Fruit fly (Drosophila melanogaster) whole organism, embryonic: ENCODE measurements around the gene CG14644.

Experiments used
- CG10431 ChIP-seq: fragments of 200-800 bp; sonication (Bioruptor generic); optimal IDR thresholded peaks from 3 replicates; lab custom pipeline; 2018; ENCODE audit warnings: missing biosample characterization, mild to moderate bottlenecking, missing genetic modification characterization
- CG10959 ChIP-seq: fragments of 200-800 bp; sonication (Bioruptor generic); IDR thresholded peaks from 2 replicates; pipeline ENCODE4 v1.3.6; 2022; ENCODE audit warnings: missing biosample characterization, missing genetic modification characterization
- CG12071 ChIP-seq: fragments of 200-800 bp; sonication (Bioruptor generic); optimal IDR thresholded peaks from 3 replicates; lab custom pipeline; 2018; ENCODE audit warnings: missing biosample characterization, mild to moderate bottlenecking, missing genetic modification characterization
- CG12744 ChIP-seq: fragments of 200-800 bp; sonication (Bioruptor generic); optimal IDR thresholded peaks from 2 replicates; lab custom pipeline; 2016; ENCODE audit warnings: missing biosample characterization, missing genetic modification characterization
- CG13424 ChIP-seq: fragments of 200-800 bp; sonication (Bioruptor generic); optimal IDR thresholded peaks from 2 replicates; lab custom pipeline; 2019; ENCODE audit warnings: missing biosample characterization, mild to moderate bottlenecking, missing genetic modification characterization, moderate library complexity
- CG13775 ChIP-seq: fragments of 200-800 bp; sonication (Bioruptor generic); optimal IDR thresholded peaks from 3 replicates; lab custom pipeline; 2017; ENCODE audit warnings: missing biosample characterization, mild to moderate bottlenecking, missing genetic modification characterization
- CG1603 ChIP-seq: fragments of 200-800 bp; sonication (Bioruptor generic); optimal IDR thresholded peaks from 2 replicates; lab custom pipeline; 2019; ENCODE audit warnings: missing biosample characterization, mild to moderate bottlenecking, missing genetic modification characterization, moderate library complexity
- CG17612 ChIP-seq: fragments of 200-800 bp; sonication (Bioruptor generic); IDR thresholded peaks from 2 replicates; pipeline ENCODE4 v1.3.6; 2022; ENCODE audit warnings: missing biosample characterization, missing genetic modification characterization
- CG31365 ChIP-seq: fragments of 200-800 bp; sonication (Bioruptor generic); optimal IDR thresholded peaks from 2 replicates; lab custom pipeline; 2018; ENCODE audit warnings: missing biosample characterization, mild to moderate bottlenecking, missing genetic modification characterization
- CG42726 ChIP-seq: fragments of 200-800 bp; sonication (Bioruptor generic); IDR thresholded peaks from 2 replicates; pipeline ENCODE4 v1.3.6; 2022; ENCODE audit warnings: missing biosample characterization, missing genetic modification characterization; ENCODE audit not compliant: partially characterized antibody
- CG43689 ChIP-seq: fragments of 200-800 bp; sonication (Bioruptor generic); IDR thresholded peaks from 2 replicates; pipeline ENCODE4 v1.3.6; 2022; ENCODE audit warnings: missing biosample characterization, missing genetic modification characterization
- CG4424 ChIP-seq: fragments of 200-800 bp; sonication (Bioruptor generic); optimal IDR thresholded peaks from 3 replicates; lab custom pipeline; 2016; ENCODE audit warnings: missing biosample characterization, missing genetic modification characterization
- CG6272 ChIP-seq: fragments of 200-800 bp; sonication (Bioruptor generic); IDR thresholded peaks from 2 replicates; pipeline ENCODE4 v1.3.6; 2022; ENCODE audit warnings: missing biosample characterization, missing genetic modification characterization
- CG7372 ChIP-seq: fragments of 200-800 bp; sonication (Bioruptor generic); IDR thresholded peaks from 2 replicates; pipeline ENCODE4 v1.3.6; 2022; ENCODE audit warnings: missing biosample characterization, missing genetic modification characterization
- CG8924 ChIP-seq: fragments of 200-800 bp; optimal IDR thresholded peaks from 3 replicates; lab custom pipeline; 2019; ENCODE audit warnings: missing biosample characterization, mild to moderate bottlenecking, missing genetic modification characterization, moderate library complexity
- Chrac-16 ChIP-seq: fragments of 200-800 bp; sonication (Bioruptor generic); optimal IDR thresholded peaks from 3 replicates; lab custom pipeline; 2016; ENCODE audit warnings: missing biosample characterization, missing genetic modification characterization
- Dip2 ChIP-seq: fragments of 200-800 bp; sonication (Bioruptor generic); IDR thresholded peaks from 2 replicates; pipeline ENCODE4 v1.3.6; 2022; ENCODE audit warnings: missing biosample characterization, missing genetic modification characterization
- GATAe ChIP-seq: fragments of 200-800 bp; sonication (Bioruptor generic); conservative IDR thresholded peaks from 2 replicates; pipeline ENCODE4 v1.3.6; 2022; ENCODE audit warnings: missing biosample characterization, missing genetic modification characterization
- Hand ChIP-seq: fragments of 200-800 bp; sonication (Bioruptor generic); optimal IDR thresholded peaks from 2 replicates; lab custom pipeline; 2017; ENCODE audit warnings: mild to moderate bottlenecking, missing biosample characterization, missing genetic modification reagents, missing genetic modification characterization
- Jarid2 ChIP-seq: fragments of 200-800 bp; sonication (Bioruptor generic); optimal IDR thresholded peaks from 3 replicates; lab custom pipeline; 2017; ENCODE audit warnings: mild to moderate bottlenecking, missing biosample characterization, missing genetic modification reagents, missing genetic modification characterization
- Lim3 ChIP-seq: fragments of 200-800 bp; sonication (Bioruptor generic); IDR thresholded peaks from 2 replicates; pipeline ENCODE4 v1.3.6; 2022; ENCODE audit warnings: missing biosample characterization, missing genetic modification characterization
- Meics ChIP-seq: fragments of 200-800 bp; sonication (Bioruptor generic); optimal IDR thresholded peaks from 2 replicates; lab custom pipeline; 2017; ENCODE audit warnings: missing biosample characterization, mild to moderate bottlenecking, missing genetic modification characterization
- Sox100B ChIP-seq: fragments of 200-800 bp; sonication (Bioruptor generic); optimal IDR thresholded peaks from 3 replicates; lab custom pipeline; 2018; ENCODE audit warnings: missing biosample characterization, mild to moderate bottlenecking, missing genetic modification characterization
- Taf1 ChIP-seq: fragments of 200-800 bp; sonication (Bioruptor generic); IDR thresholded peaks from 2 replicates; pipeline ENCODE4 v1.3.6; 2022; ENCODE audit warnings: missing biosample characterization, missing genetic modification characterization
- aop ChIP-seq: fragments of 200-800 bp; sonication (Bioruptor generic); IDR thresholded peaks from 2 replicates; pipeline ENCODE4 v1.3.6; 2022; ENCODE audit warnings: missing biosample characterization, missing genetic modification characterization
- bab2 ChIP-seq: fragments of 200-800 bp; sonication (Bioruptor generic); optimal IDR thresholded peaks from 2 replicates; lab custom pipeline; 2016; ENCODE audit warnings: missing biosample characterization, missing genetic modification characterization
- bcd ChIP-seq: fragments of 200-800 bp; sonication (Bioruptor generic); optimal IDR thresholded peaks from 2 replicates; lab custom pipeline; 2017; ENCODE audit warnings: missing biosample characterization, mild to moderate bottlenecking, missing genetic modification characterization
- chif ChIP-seq, 2 experiments: fragments of 200-800 bp; sonication (Bioruptor generic); optimal IDR thresholded peaks; 3 replicates each; lab custom pipeline; 2016; ENCODE audit warnings: missing biosample characterization in 2 of 2, missing genetic modification characterization in 2 of 2
- chn ChIP-seq: fragments of 200-800 bp; sonication (Bioruptor generic); optimal IDR thresholded peaks from 2 replicates; lab custom pipeline; 2016; ENCODE audit warnings: missing biosample characterization, missing genetic modification characterization
- esg ChIP-seq: fragments of 200-800 bp; sonication (Bioruptor generic); conservative IDR thresholded peaks from 2 replicates; pipeline ENCODE4 v1.3.6; 2022; ENCODE audit warnings: missing biosample characterization, missing genetic modification characterization
- fd3F ChIP-seq: fragments of 200-800 bp; sonication (Bioruptor generic); optimal IDR thresholded peaks from 2 replicates; lab custom pipeline; 2018; ENCODE audit warnings: missing biosample characterization, mild to moderate bottlenecking, missing genetic modification characterization, moderate library complexity
- gro ChIP-seq: fragments of 200-800 bp; sonication (Bioruptor generic); optimal IDR thresholded peaks from 2 replicates; lab custom pipeline; 2016; ENCODE audit warnings: missing biosample characterization, missing genetic modification characterization
- ind ChIP-seq: fragments of 200-800 bp; sonication (Bioruptor generic); optimal IDR thresholded peaks from 3 replicates; lab custom pipeline; 2016; ENCODE audit warnings: missing biosample characterization, missing genetic modification characterization
- kni ChIP-seq: fragments of 200-800 bp; sonication (Bioruptor generic); optimal IDR thresholded peaks from 3 replicates; lab custom pipeline; 2017; ENCODE audit warnings: mild to moderate bottlenecking, missing biosample characterization, missing genetic modification reagents, missing genetic modification characterization
- knrl ChIP-seq: fragments of 200-800 bp; sonication (Bioruptor generic); IDR thresholded peaks from 3 replicates; pipeline ENCODE4 v1.3.6; 2022; ENCODE audit warnings: missing biosample characterization, missing genetic modification characterization; ENCODE audit not compliant: partially characterized antibody
- mirr ChIP-seq: fragments of 200-800 bp; sonication (Bioruptor generic); optimal IDR thresholded peaks from 3 replicates; lab custom pipeline; 2018; ENCODE audit warnings: missing biosample characterization, mild to moderate bottlenecking, missing genetic modification characterization
- nerfin-1 ChIP-seq: fragments of 200-800 bp; sonication (Bioruptor generic); optimal IDR thresholded peaks from 3 replicates; lab custom pipeline; 2019; ENCODE audit warnings: missing biosample characterization, mild to moderate bottlenecking, missing genetic modification characterization, moderate library complexity
- oc ChIP-seq: fragments of 200-800 bp; sonication (Bioruptor generic); optimal IDR thresholded peaks from 2 replicates; lab custom pipeline; 2018; ENCODE audit warnings: missing biosample characterization, mild to moderate bottlenecking, missing genetic modification characterization, moderate library complexity
- org-1 ChIP-seq: fragments of 200-800 bp; sonication (Bioruptor generic); optimal IDR thresholded peaks from 2 replicates; lab custom pipeline; 2017; ENCODE audit warnings: missing biosample characterization, missing genetic modification characterization
- prd ChIP-seq, 3 experiments: fragments of >200 bp in 2 of 3; fragments of 200-800 bp in 1 of 3; sonication (Bioruptor generic) in 1 of 3; optimal IDR thresholded peaks in 2 of 3; IDR thresholded peaks in 1 of 3; 2 replicates in 2 of 3; 3 replicates in 1 of 3; pipeline versions ENCODE4 v1.3.6 to Lab custom; 2017 to 2022; ENCODE audit warnings: missing biosample characterization in 1 of 3, missing genetic modification characterization in 1 of 3
- pros ChIP-seq: fragments of 200-800 bp; sonication (Bioruptor generic); optimal IDR thresholded peaks from 3 replicates; lab custom pipeline; 2019; ENCODE audit warnings: missing biosample characterization, mild to moderate bottlenecking, missing genetic modification characterization, moderate library complexity
- repo ChIP-seq: fragments of 200-800 bp; sonication (Bioruptor generic); optimal IDR thresholded peaks from 2 replicates; lab custom pipeline; 2016; ENCODE audit warnings: missing biosample characterization, missing genetic modification characterization
- sc ChIP-seq, 3 experiments: fragments of >200 bp in 2 of 3; fragments of 200-800 bp in 1 of 3; sonication (Bioruptor generic) in 1 of 3; optimal IDR thresholded peaks; 2 replicates in 2 of 3; 3 replicates in 1 of 3; lab custom pipeline; 2017; ENCODE audit warnings: mild to moderate bottlenecking in 1 of 3, missing biosample characterization in 1 of 3, missing genetic modification characterization in 1 of 3, missing genetic modification reagents in 1 of 3
- sens ChIP-seq: fragments of 200-800 bp; sonication (Bioruptor generic); peaks from one replicate; lab custom pipeline; 2016; ENCODE audit warnings: missing biosample characterization, missing genetic modification characterization
- sima ChIP-seq: fragments of 200-800 bp; sonication (Bioruptor generic); optimal IDR thresholded peaks from 2 replicates; lab custom pipeline; 2016; ENCODE audit warnings: missing biosample characterization, missing genetic modification characterization
- sqz ChIP-seq: fragments of 200-800 bp; sonication (Bioruptor generic); optimal IDR thresholded peaks from 3 replicates; lab custom pipeline; 2018; ENCODE audit warnings: missing biosample characterization, mild to moderate bottlenecking, missing genetic modification characterization
- tio ChIP-seq: fragments of 200-800 bp; sonication (Bioruptor generic); optimal IDR thresholded peaks from 2 replicates; lab custom pipeline; 2017; ENCODE audit warnings: missing biosample characterization, missing genetic modification characterization, inconsistent platforms
- zfh2 ChIP-seq: fragments of 200-800 bp; sonication (Bioruptor generic); optimal IDR thresholded peaks from 2 replicates; lab custom pipeline; 2016; ENCODE audit warnings: missing biosample characterization, missing genetic modification characterization

Gene CG14644

dm6 chr3R:4215264-4215993 is 37.4 kb downstream of the CG14644 start, which contains the start of gene CG14636 (continued):
- TF ChIP-seq CG7372 (peak; percentile 77), sc (optimal IDR thresholded peaks at IDR 0.05; lab: Kevin White, UChicago) (no peak), sc (GFP tag; optimal IDR thresholded peaks at IDR 0.05; lab: Kevin White, UChicago) (no peak), fd3F (GFP tag; lab: Kevin White, UChicago) (peak; percentile 58), bab2 (GFP tag; lab: Kevin White, UChicago) (peak; percentile 60), CG10959 (GFP tag; lab: Robert Waterston, UW) (no peak), sima (GFP tag; lab: Kevin White, UChicago) (no peak), CG1603 (peak; percentile 61), kni (GFP tag; lab: Kevin White, UChicago) (no peak), CG42726 (GFP tag; lab: Robert Waterston, UW) (no peak), GATAe (GFP tag; lab: Robert Waterston, UW) (peak; percentile 48; the same call in 1 of the 2 replicates), Jarid2 (GFP tag; lab: Kevin White, UChicago) (peak; percentile 30), pros (GFP tag; lab: Kevin White, UChicago) (peak; percentile 12), CG31365 (tag; lab: Kevin White, UChicago) (no peak), Taf1 (peak; percentile 35; the same call in 1 of the 2 replicates), Lim3 (GFP tag; lab: Robert Waterston, UW) (no peak), chif (GFP tag; optimal IDR thresholded peaks at IDR 0.05; lab: Kevin White, UChicago) (peak; percentile 34 to 67), CG43689 (GFP tag; lab: Robert Waterston, UW) (no peak), gro (GFP tag; lab: Kevin White, UChicago) (peak; percentile 63), Hand (GFP tag; lab: Kevin White, UChicago) (peak; percentile 19), Meics (GFP tag; lab: Kevin White, UChicago) (peak; percentile 77), Chrac-16 (GFP tag; lab: Kevin White, UChicago) (peak; percentile 63), nerfin-1 (tag; lab: Kevin White, UChicago) (peak; percentile 21), sens (GFP tag; lab: Kevin White, UChicago) (peak; percentile 77), CG8924 (tag; lab: Kevin White, UChicago) (peak; percentile 58), mirr (GFP tag; lab: Kevin White, UChicago) (peak; percentile 51), CG10431 (GFP tag; lab: Kevin White, UChicago) (no peak), bcd (peak; percentile 71), CG4424 (GFP tag; lab: Kevin White, UChicago) (peak; percentile 47), CG12071 (GFP tag; lab: Kevin White, UChicago) (peak; percentile 37), sqz (GFP tag; lab: Kevin White, UChicago) (peak; percentile 28), org-1 (GFP tag; lab: Kevin White, UChicago) (peak; percentile 74), CG17612 (peak; percentile 58), ind (GFP tag; lab: Kevin White, UChicago) (peak; percentile 76), repo (GFP tag; lab: Kevin White, UChicago) (peak; percentile 58), knrl (GFP tag; lab: Robert Waterston, UW) (peak; percentile 41; the same call in 2 of the 3 replicates), CG13775 (GFP tag; lab: Kevin White, UChicago) (peak; percentile 51), oc (tag; lab: Kevin White, UChicago) (no peak), zfh2 (GFP tag; lab: Kevin White, UChicago) (peak; percentile 72), aop (GFP tag; lab: Robert Waterston, UW) (no peak), CG13424 (tag; lab: Kevin White, UChicago) (peak; percentile 73), prd (optimal IDR thresholded peaks at IDR 0.05; lab: Kevin White, UChicago) (no peak), prd (GFP tag; IDR thresholded peaks at IDR 0.05; lab: Robert Waterston, UW) (peak; percentile 79), Dip2 (0 out of 2 replicates have a peak, but pooled peaks have one; percentile 17), CG6272 (GFP tag; lab: Robert Waterston, UW) (peak; percentile 68), CG12744 (GFP tag; lab: Kevin White, UChicago) (peak; percentile 35), esg (GFP tag; lab: Robert Waterston, UW) (peak; percentile 77), tio (GFP tag; lab: Kevin White, UChicago) (peak; percentile 59), Sox100B (GFP tag; lab: Kevin White, UChicago) (peak; percentile 70), chn (peak; percentile 21)
